Worm (Caenorhabditis elegans): ENCODE measurements around the gene ZK1290.1.

- TF ChIP-seq T22C8.4 (GFP tag; IDR thresholded peaks at IDR 0.05) (no peak), ztf-29 (GFP tag; IDR thresholded peaks at IDR 0.05) (no peak), ref-1 (GFP tag; conservative IDR thresholded peaks at IDR 0.05) (no peak)
Measured at ce11 chrII:7555454-7555853, 6.1 kb upstream of the ZK1290.1 start, which contains the start of gene ZK1290.14.

Data from whole organism, midembryonic.